Fruit fly (Drosophila melanogaster): ENCODE results near the gene bon.

- no peak for TF ChIP-seq psq (optimal IDR thresholded peaks at IDR 0.05)
- TF ChIP-seq Dll (optimal IDR thresholded peaks at IDR 0.05): no peak
Measured at dm6 chr3R:20573326-20573725, 19.6 kb upstream of the bon start.
